Fruit fly (Drosophila melanogaster): ENCODE measurements around the gene CG15743.

The CG15743 gene

DNA sequence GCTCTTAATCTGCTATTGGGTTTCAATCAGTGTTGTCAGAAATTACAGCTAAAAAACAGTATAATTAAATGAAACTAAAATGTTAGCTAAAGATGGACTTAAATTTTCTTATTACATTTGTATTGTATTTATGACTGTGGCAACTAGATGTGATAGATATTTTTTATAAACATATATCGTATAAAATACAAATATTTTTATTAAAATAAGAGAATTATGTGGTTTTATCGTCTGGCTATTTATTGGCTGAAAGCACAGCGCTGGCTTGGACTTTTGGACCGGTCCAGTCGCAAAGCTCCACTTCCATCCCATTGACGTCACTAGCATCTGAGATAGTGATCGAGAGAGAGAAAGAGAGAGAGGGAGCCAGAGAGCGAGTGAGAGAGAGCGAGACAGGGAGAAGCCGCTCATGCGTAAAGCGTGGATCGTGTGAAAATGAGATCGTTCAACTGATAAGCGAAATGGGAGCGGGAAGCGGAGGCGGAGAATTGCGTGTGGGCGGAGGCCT is 33.9 kb downstream of the CG15743 start (continued):
- TF ChIP-seq Fer1 (GFP tag; optimal IDR thresholded peaks at IDR 0.05): peak; percentile 65
- TF ChIP-seq CG16815 (GFP tag; optimal IDR thresholded peaks at IDR 0.05): no peak
- peak; percentile 14 for TF ChIP-seq CG10979 (tag; optimal IDR thresholded peaks at IDR 0.05)
- TF ChIP-seq Trl (optimal IDR thresholded peaks at IDR 0.05): peak; percentile 53 to 80
- TF ChIP-seq Trl (GFP tag; optimal IDR thresholded peaks at IDR 0.05): no peak
- no peak for TF ChIP-seq stc (GFP tag; IDR thresholded peaks at IDR 0.05)
- peak; percentile 41; the same call in 1 of the 2 replicates for TF ChIP-seq CG9932 (GFP tag; IDR thresholded peaks at IDR 0.05)
- 0 out of 2 replicates have a peak, but pooled peaks have one; percentile 14 for TF ChIP-seq Rfx (GFP tag; IDR thresholded peaks at IDR 0.05)
- TF ChIP-seq CG5953 (GFP tag; IDR thresholded peaks at IDR 0.05): no peak
- TF ChIP-seq Hsf (GFP tag; optimal IDR thresholded peaks at IDR 0.05): no peak
- TF ChIP-seq CG8388 (GFP tag; optimal IDR thresholded peaks at IDR 0.05): peak; percentile 10
- no peak for TF ChIP-seq CG3163 (GFP tag; optimal IDR thresholded peaks at IDR 0.05)
- TF ChIP-seq fd96Cb (tag; optimal IDR thresholded peaks at IDR 0.05): no peak
- TF ChIP-seq peb (GFP tag; IDR thresholded peaks at IDR 0.05): no peak
- no peak for TF ChIP-seq CG18619 (GFP tag; optimal IDR thresholded peaks at IDR 0.05)
- no peak for TF ChIP-seq CG1792 (GFP tag; optimal IDR thresholded peaks at IDR 0.05)
- TF ChIP-seq sug (tag; optimal IDR thresholded peaks at IDR 0.05): peak; percentile 43
- TF ChIP-seq CG9215 (GFP tag; IDR thresholded peaks at IDR 0.05): 0 out of 2 replicates have a peak, but pooled peaks have one; percentile 26
- TF ChIP-seq Dek (tag; optimal IDR thresholded peaks at IDR 0.05): peak; percentile 62
- TF ChIP-seq Taf1 (GFP tag; IDR thresholded peaks at IDR 0.05): no peak
- TF ChIP-seq klu (GFP tag; IDR thresholded peaks at IDR 0.05): peak; percentile 26; the same call in 1 of the 2 replicates
- peak; percentile 23 for TF ChIP-seq gcm (GFP tag; optimal IDR thresholded peaks at IDR 0.05)
- peak; percentile 36 for TF ChIP-seq NfI (GFP tag; optimal IDR thresholded peaks at IDR 0.05)
- TF ChIP-seq Sry-δ (GFP tag; optimal IDR thresholded peaks at IDR 0.05): no peak
- no peak for TF ChIP-seq prd (optimal IDR thresholded peaks at IDR 0.05)
- no peak for TF ChIP-seq prd (GFP tag; IDR thresholded peaks at IDR 0.05)
- TF ChIP-seq CG13123 (GFP tag; optimal IDR thresholded peaks at IDR 0.05): no peak
- TF ChIP-seq CG18262 (tag; optimal IDR thresholded peaks at IDR 0.05): peak; percentile 38
- peak; percentile 94 for TF ChIP-seq grn (GFP tag; optimal IDR thresholded peaks at IDR 0.05)
- no peak for TF ChIP-seq pum (GFP tag; optimal IDR thresholded peaks at IDR 0.05)
- TF ChIP-seq CG12155 (GFP tag; optimal IDR thresholded peaks at IDR 0.05): no peak
- TF ChIP-seq Hr51 (GFP tag; optimal IDR thresholded peaks at IDR 0.05): peak in 1 of 2 experiments; percentile 58
- TF ChIP-seq yki (optimal IDR thresholded peaks at IDR 0.05): no peak
- peak; percentile 6 for TF ChIP-seq Abd-B (GFP tag; optimal IDR thresholded peaks at IDR 0.05)
- no peak for TF ChIP-seq CG14667 (GFP tag; IDR thresholded peaks at IDR 0.05)
- peak in 1 of 2 experiments; percentile 42 for TF ChIP-seq Eip74EF (GFP tag; optimal IDR thresholded peaks at IDR 0.05)
- no peak for TF ChIP-seq CG1647 (GFP tag; optimal IDR thresholded peaks at IDR 0.05)
- TF ChIP-seq CG2678 (tag; optimal IDR thresholded peaks at IDR 0.05): peak; percentile 73
- TF ChIP-seq Atf6 (GFP tag; IDR thresholded peaks at IDR 0.05): 0 out of 2 replicates have a peak, but pooled peaks have one; percentile 22
- peak; percentile 93 for TF ChIP-seq CG12769 (tag; optimal IDR thresholded peaks at IDR 0.05)
- TF ChIP-seq CG34422 (GFP tag; IDR thresholded peaks at IDR 0.05): no peak
- TF ChIP-seq Meics (GFP tag; optimal IDR thresholded peaks at IDR 0.05): peak; percentile 55
- TF ChIP-seq Sox102F (GFP tag; optimal IDR thresholded peaks at IDR 0.05): no peak
- peak; percentile 8; the same call in 1 of the 2 replicates for TF ChIP-seq E2f1 (GFP tag; IDR thresholded peaks at IDR 0.05)
- peak; percentile 63 for TF ChIP-seq CG18599 (GFP tag; optimal IDR thresholded peaks at IDR 0.05)

Data from whole organism, embryonic.